Worm (Caenorhabditis elegans): ENCODE data around the gene F15A4.5.

The F15A4.5 gene

ce11 chrII:12435202-12435872 lies 35.7 kb downstream of the F15A4.5 start (continued):
- TF ChIP-seq rcor-1 (GFP tag; IDR thresholded peaks at IDR 0.05) (no peak), mcd-1 (GFP tag; IDR thresholded peaks at IDR 0.05) (no peak), ztf-25 (GFP tag; IDR thresholded peaks at IDR 0.05) (0 out of 2 replicates have a peak, but pooled peaks have one; percentile 32), dpl-1 (GFP tag; optimal IDR thresholded peaks at IDR 0.05) (no peak), hmg-20 (GFP tag; IDR thresholded peaks at IDR 0.05) (no peak), F23B12.7 (tag; optimal IDR thresholded peaks at IDR 0.05; ENCODE audit: insufficient read depth) (peak; percentile 22), Y56A3A.18 (GFP tag; IDR thresholded peaks at IDR 0.05) (no peak), akir-1 (GFP tag; optimal IDR thresholded peaks at IDR 0.05) (no peak), pha-4 (tag; optimal IDR thresholded peaks at IDR 0.05) (no peak), tlf-1 (GFP tag; optimal IDR thresholded peaks at IDR 0.05) (no peak), hlh-26 (GFP tag; conservative IDR thresholded peaks at IDR 0.05) (no peak), snpc-1.1 (tag; optimal IDR thresholded peaks at IDR 0.05; ENCODE audit: insufficient read depth) (no peak), xnd-1 (tag; optimal IDR thresholded peaks at IDR 0.05) (no peak), athp-1 (tag; optimal IDR thresholded peaks at IDR 0.05) (no peak), ceh-40 (GFP tag; IDR thresholded peaks at IDR 0.05) (no peak), ztf-26 (tag; optimal IDR thresholded peaks at IDR 0.05) (no peak), ceh-27 (GFP tag; optimal IDR thresholded peaks at IDR 0.05) (no peak), ceh-91 (GFP tag; IDR thresholded peaks at IDR 0.05) (no peak; the same call in 1 of the 2 replicates), dox-1 (GFP tag; IDR thresholded peaks at IDR 0.05) (peak; percentile 26; the same call in 1 of the 2 replicates), pbrm-1 (GFP tag; IDR thresholded peaks at IDR 0.05) (no peak), lin-40 (tag; optimal IDR thresholded peaks at IDR 0.05) (no peak), ccch-3 (GFP tag; optimal IDR thresholded peaks at IDR 0.05) (no peak), aptf-3 (GFP tag; IDR thresholded peaks at IDR 0.05) (no peak), bed-1 (GFP tag; IDR thresholded peaks at IDR 0.05) (no peak), die-1 (tag; optimal IDR thresholded peaks at IDR 0.05) (peak; percentile 45), madf-10 (tag; optimal IDR thresholded peaks at IDR 0.05) (no peak), snpc-4 (GFP tag; optimal IDR thresholded peaks at IDR 0.05) (no peak), snpc-4 (tag; optimal IDR thresholded peaks at IDR 0.05) (peak in 2 of 4 experiments; percentile 36 to 75), F39B2.1 (GFP tag; IDR thresholded peaks at IDR 0.05) (no peak), nhr-80 (tag; optimal IDR thresholded peaks at IDR 0.05) (no peak), B0261.1 (tag; optimal IDR thresholded peaks at IDR 0.05) (peak; percentile 61), rec-8 (tag; optimal IDR thresholded peaks at IDR 0.05) (no peak), lin-54 (GFP tag; optimal IDR thresholded peaks at IDR 0.05) (no peak), mxl-1 (tag; optimal IDR thresholded peaks at IDR 0.05) (no peak), rpc-1 (optimal IDR thresholded peaks at IDR 0.05) (peak; percentile 62), rpc-1 (tag; optimal IDR thresholded peaks at IDR 0.05) (peak; percentile 75), tbp1 (GFP tag; optimal IDR thresholded peaks at IDR 0.05) (peak; percentile 87), somi-1 (GFP tag; optimal IDR thresholded peaks at IDR 0.05) (no peak), F37B4.10 (GFP tag; IDR thresholded peaks at IDR 0.05) (no peak), hmg-1.2 (GFP tag; IDR thresholded peaks at IDR 0.05) (peak; percentile 23; the same call in 1 of the 2 replicates), let-526 (GFP tag; IDR thresholded peaks at IDR 0.05) (no peak), nhr-179 (tag; optimal IDR thresholded peaks at IDR 0.05) (no peak), F33H1.4 (GFP tag; IDR thresholded peaks at IDR 0.05) (peak; percentile 22; the same call in 1 of the 2 replicates), attf-6 (GFP tag; IDR thresholded peaks at IDR 0.05) (no peak), Y53F4B.3 (GFP tag; IDR thresholded peaks at IDR 0.05) (no peak), nhr-120 (GFP tag; IDR thresholded peaks at IDR 0.05) (0 out of 2 replicates have a peak, but pooled peaks have one; percentile 11), sptf-2 (GFP tag; optimal IDR thresholded peaks at IDR 0.05) (no peak), lir-1 (GFP tag; conservative IDR thresholded peaks at IDR 0.05) (no peak), ceh-79 (tag; optimal IDR thresholded peaks at IDR 0.05) (no peak)

Measured in whole organism, young adult.